Worm (Caenorhabditis elegans): Measurements from ENCODE around the gene ZC196.3.

The ZC196.3 gene

DNA sequence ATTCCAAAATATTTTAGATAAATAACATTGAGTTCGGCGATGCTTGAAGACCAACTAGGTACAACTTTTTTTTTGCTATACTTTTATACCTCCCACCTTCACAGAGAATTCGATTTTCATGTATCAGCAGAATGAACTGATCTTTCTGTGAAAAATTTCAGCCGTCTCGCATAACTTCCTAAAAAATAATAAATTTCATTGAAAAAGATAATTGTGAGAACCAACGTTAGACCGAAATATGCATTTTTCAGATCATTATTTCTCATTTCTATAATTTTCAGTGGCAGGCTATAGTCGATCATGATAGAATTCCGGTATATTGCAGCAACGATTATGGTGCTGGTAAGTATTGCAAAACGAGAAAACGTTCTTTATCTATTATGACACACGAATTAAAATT lies 35.1 kb downstream of the ZC196.3 start, which contains the start of gene srx-115:
Gene srx-115, plus strand, starts transcription at position 301 of the 400 bp plus-strand sequence.
- TF ChIP-seq eor-1 (tag; optimal IDR thresholded peaks at IDR 0.05) = no peak
- TF ChIP-seq nfya-1 (tag; optimal IDR thresholded peaks at IDR 0.05; ENCODE audit: insufficient read depth) = no peak
- TF ChIP-seq mml-1 (tag; optimal IDR thresholded peaks at IDR 0.05) = no peak
- no peak for TF ChIP-seq ztf-4 (tag; optimal IDR thresholded peaks at IDR 0.05)
- no peak for TF ChIP-seq nhr-23 (tag; optimal IDR thresholded peaks at IDR 0.05)
- no peak for TF ChIP-seq fos-1 (tag; optimal IDR thresholded peaks at IDR 0.05)

- TF ChIP-seq pqm-1 (tag; optimal IDR thresholded peaks at IDR 0.05) (peak; percentile 28), ceh-28 (tag; optimal IDR thresholded peaks at IDR 0.05) (peak; percentile 29), snpc-4 (tag; optimal IDR thresholded peaks at IDR 0.05) (peak; percentile 41), ceh-9 (tag; optimal IDR thresholded peaks at IDR 0.05) (no peak), ama-1 (optimal IDR thresholded peaks at IDR 0.05) (no peak), egl-5 (tag; optimal IDR thresholded peaks at IDR 0.05) (no peak), lin-15B (tag; optimal IDR thresholded peaks at IDR 0.05) (peak; percentile 40), daf-12 (tag; optimal IDR thresholded peaks at IDR 0.05) (no peak), pha-4 (tag; optimal IDR thresholded peaks at IDR 0.05) (peak; percentile 74), elt-2 (tag; optimal IDR thresholded peaks at IDR 0.05) (peak; percentile 37)
These were observed 37.4 kb downstream of the ZC196.3 start, which contains the start of gene B0507.2 for ce11 chrV:8773826-8774382. TSS of gene B0507.2 (plus strand) at chrV:8774332.

- TF ChIP-seq egl-27 (tag; optimal IDR thresholded peaks at IDR 0.05) = no peak
- TF ChIP-seq lin-15B (tag; optimal IDR thresholded peaks at IDR 0.05) = no peak
- TF ChIP-seq jun-1 (tag; optimal IDR thresholded peaks at IDR 0.05) = no peak
- TF ChIP-seq nhr-237 (tag; optimal IDR thresholded peaks at IDR 0.05) = no peak
- no peak for TF ChIP-seq unc-62 (GFP tag; optimal IDR thresholded peaks at IDR 0.05)
- no peak for TF ChIP-seq pha-4 (tag; optimal IDR thresholded peaks at IDR 0.05)
- no peak for TF ChIP-seq nfya-1 (tag; optimal IDR thresholded peaks at IDR 0.05; ENCODE audit: insufficient read depth)
- no peak for TF ChIP-seq unc-39 (tag; optimal IDR thresholded peaks at IDR 0.05)
These were observed 39.8 kb downstream of the ZC196.3 start, which contains the start of gene B0507.1 for ce11 chrV:8776270-8776669. TSS of gene B0507.1 (plus strand) at chrV:8776570.

- TF ChIP-seq zag-1 (tag; optimal IDR thresholded peaks at IDR 0.05) = no peak
- peak; percentile 70 for TF ChIP-seq elt-2 (tag; optimal IDR thresholded peaks at IDR 0.05)
- no peak for TF ChIP-seq nhr-67 (tag; optimal IDR thresholded peaks at IDR 0.05)
- TF ChIP-seq ZK546.5 (tag; optimal IDR thresholded peaks at IDR 0.05) = no peak
- peak; percentile 8 for TF ChIP-seq pqm-1 (tag; optimal IDR thresholded peaks at IDR 0.05)
- no peak for TF ChIP-seq nhr-23 (tag; optimal IDR thresholded peaks at IDR 0.05)
- no peak for TF ChIP-seq egl-27 (tag; optimal IDR thresholded peaks at IDR 0.05)
- peak; percentile 4 for TF ChIP-seq pha-4 (tag; optimal IDR thresholded peaks at IDR 0.05)
- TF ChIP-seq sea-2 (GFP tag; optimal IDR thresholded peaks at IDR 0.05) = no peak
- no peak for TF ChIP-seq unc-39 (tag; optimal IDR thresholded peaks at IDR 0.05)
These were observed 44.7 kb downstream of the ZC196.3 start for ce11 chrV:8781164-8781563.

DNA sequence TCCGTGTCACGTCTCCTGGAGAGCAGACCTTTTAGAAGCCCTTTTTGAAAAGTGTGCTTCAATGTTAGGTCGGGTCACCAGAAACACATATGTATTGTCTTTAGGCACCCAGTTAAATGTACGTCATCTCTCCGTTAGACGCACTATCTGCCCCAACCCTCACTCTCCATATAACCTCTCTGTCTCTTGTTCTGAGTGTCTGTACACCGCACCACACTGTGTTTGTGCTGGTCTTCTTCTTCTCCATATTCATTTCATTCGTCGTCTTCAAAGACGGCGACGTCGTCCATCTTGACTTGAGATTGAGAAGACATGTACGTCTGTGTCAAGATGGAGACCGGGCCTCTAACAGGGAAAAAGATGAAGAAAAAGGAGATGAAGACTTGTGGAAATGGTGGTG lies 45.6 kb downstream of the ZC196.3 start:
- peak; percentile 6 for TF ChIP-seq pha-4 (tag; optimal IDR thresholded peaks at IDR 0.05)
- no peak for TF ChIP-seq eor-1 (tag; optimal IDR thresholded peaks at IDR 0.05)
- no peak for TF ChIP-seq mdl-1 (tag; optimal IDR thresholded peaks at IDR 0.05)
- no peak for TF ChIP-seq daf-12 (tag; optimal IDR thresholded peaks at IDR 0.05)
- TF ChIP-seq jun-1 (tag; optimal IDR thresholded peaks at IDR 0.05) = no peak

DNA sequence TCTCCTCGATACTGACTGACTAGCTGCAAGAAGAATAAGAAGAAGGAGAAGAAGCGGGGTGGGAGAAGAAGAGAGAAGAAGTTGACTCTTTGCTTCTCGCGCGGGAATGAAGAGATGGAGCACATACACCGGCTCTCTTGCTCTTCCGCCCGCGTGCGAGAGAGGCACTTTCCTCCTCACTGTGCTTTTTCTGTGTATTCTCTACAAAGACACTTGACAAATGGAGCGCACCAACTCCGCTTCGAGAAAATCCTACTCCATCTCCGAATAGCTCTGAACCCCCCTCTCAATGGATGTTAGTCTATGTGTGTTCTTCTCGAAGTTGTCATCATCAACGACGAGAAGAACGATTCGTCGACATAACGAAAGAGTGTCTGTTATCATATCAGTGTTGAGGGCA lies 48.0 kb downstream of the ZC196.3 start:
- TF ChIP-seq skn-1 (tag; optimal IDR thresholded peaks at IDR 0.05) (no peak), mml-1 (tag; optimal IDR thresholded peaks at IDR 0.05) (no peak), elt-2 (tag; optimal IDR thresholded peaks at IDR 0.05) (peak; percentile 34), nhr-76 (tag; optimal IDR thresholded peaks at IDR 0.05) (no peak), snpc-4 (tag; optimal IDR thresholded peaks at IDR 0.05) (no peak), daf-12 (tag; optimal IDR thresholded peaks at IDR 0.05) (no peak), ceh-28 (tag; optimal IDR thresholded peaks at IDR 0.05) (no peak), pha-4 (tag; optimal IDR thresholded peaks at IDR 0.05) (peak; percentile 46), hmg-11 (tag; optimal IDR thresholded peaks at IDR 0.05) (no peak), ztf-4 (tag; optimal IDR thresholded peaks at IDR 0.05) (no peak), ama-1 (optimal IDR thresholded peaks at IDR 0.05) (no peak)

Measured in whole organism, L3 larva.